Fruit fly (Drosophila melanogaster) whole organism, embryonic: ENCODE results near the gene Cyp4ac3.
A peak's percentile ranks its signal among the peaks of the same experiment; 100 is the strongest.

Source experiments
- CG3281 ChIP-seq: fragments of 200-800 bp; sonication (Bioruptor generic); optimal IDR thresholded peaks from 3 replicates; lab custom pipeline; 2017; ENCODE audit warnings: missing biosample characterization, mild to moderate bottlenecking, missing genetic modification characterization
- CG8388 ChIP-seq: fragments of 200-800 bp; sonication (Bioruptor generic); optimal IDR thresholded peaks from 2 replicates; lab custom pipeline; 2019; ENCODE audit warnings: missing biosample characterization, mild to moderate bottlenecking, missing genetic modification characterization, moderate library complexity
- E2f2 ChIP-seq: fragments of 200-800 bp; sonication (Bioruptor generic); IDR thresholded peaks from 2 replicates; pipeline ENCODE4 v1.3.6; 2022; ENCODE audit warnings: missing biosample characterization, missing genetic modification characterization
- Neu2 ChIP-seq: fragments of 200-800 bp; sonication (Bioruptor generic); optimal IDR thresholded peaks from 3 replicates; lab custom pipeline; 2016; ENCODE audit warnings: missing biosample characterization, missing genetic modification characterization, borderline replicate concordance
- ac ChIP-seq: fragments of 200-800 bp; sonication (Bioruptor generic); optimal IDR thresholded peaks from 3 replicates; lab custom pipeline; 2017; ENCODE audit warnings: missing biosample characterization, mild to moderate bottlenecking, missing genetic modification characterization
- gt ChIP-seq: fragments of 200-800 bp; sonication (Bioruptor generic); IDR thresholded peaks from 2 replicates; pipeline ENCODE4 v1.3.6; 2022; ENCODE audit warnings: missing biosample characterization, missing genetic modification characterization
- nmo ChIP-seq: fragments of 200-800 bp; sonication (Bioruptor generic); optimal IDR thresholded peaks from 2 replicates; lab custom pipeline; 2018; ENCODE audit warnings: missing biosample characterization, mild to moderate bottlenecking, missing genetic modification characterization, moderate library complexity
- sna ChIP-seq: fragments of 200-800 bp; sonication (Bioruptor generic); IDR thresholded peaks from 2 replicates; pipeline ENCODE4 v1.3.6; 2022; ENCODE audit warnings: missing biosample characterization, missing genetic modification characterization; ENCODE audit not compliant: partially characterized antibody

- TF ChIP-seq E2f2 (GFP tag; lab: Robert Waterston, UW) (peak; percentile 60; the same call in 1 of the 2 replicates), sna (no peak), CG3281 (GFP tag; lab: Kevin White, UChicago) (peak; percentile 71), nmo (peak; percentile 91), ac (GFP tag; lab: Kevin White, UChicago) (no peak), gt (GFP tag; lab: Robert Waterston, UW) (peak; percentile 69), CG8388 (peak; percentile 94), Neu2 (no peak)
These were observed 30.8 kb downstream of the Cyp4ac3 start for dm6 chr2L:5298978-5299627.
